Fruit fly (Drosophila melanogaster): ENCODE measurements around the gene CG3437.

CG3437 gene

dm6 chr3L:9423757-9424527, 33.5 kb downstream of the CG3437 start:
- TF ChIP-seq CG10543 (GFP tag; optimal IDR thresholded peaks at IDR 0.05), result peak; percentile 35
- peak; percentile 38 for TF ChIP-seq zf30C (GFP tag; optimal IDR thresholded peaks at IDR 0.05)
- 0 out of 3 replicates have a peak, but pooled peaks have one; percentile 39 for TF ChIP-seq z (GFP tag; IDR thresholded peaks at IDR 0.05)
- peak; percentile 4 for TF ChIP-seq pzg (GFP tag; optimal IDR thresholded peaks at IDR 0.05)
- TF ChIP-seq CG8290 (GFP tag; optimal IDR thresholded peaks at IDR 0.05), result no peak
- TF ChIP-seq CG8290 (tag; optimal IDR thresholded peaks at IDR 0.05), result peak in 1 of 2 experiments; percentile 26
- peak; percentile 69 for TF ChIP-seq Med (GFP tag)
- TF ChIP-seq CG13287 (GFP tag; IDR thresholded peaks at IDR 0.05; ENCODE audit: partially characterized antibody), result 0 out of 2 replicates have a peak, but pooled peaks have one; percentile 5
- TF ChIP-seq CG8089 (GFP tag; optimal IDR thresholded peaks at IDR 0.05), result no peak
- no peak for TF ChIP-seq Xbp1 (GFP tag; optimal IDR thresholded peaks at IDR 0.05)
- peak; percentile 4 for TF ChIP-seq abd-A (tag; optimal IDR thresholded peaks at IDR 0.05)
- TF ChIP-seq BEAF-32 (GFP tag; optimal IDR thresholded peaks at IDR 0.05), result peak; percentile 8
- TF ChIP-seq CG9437 (GFP tag; optimal IDR thresholded peaks at IDR 0.05), result peak; percentile 98
- TF ChIP-seq Ets65A (GFP tag), result peak; percentile 66
- no peak for TF ChIP-seq Dref (GFP tag; IDR thresholded peaks at IDR 0.05)
- TF ChIP-seq CG3281 (GFP tag; optimal IDR thresholded peaks at IDR 0.05), result no peak
- no peak for TF ChIP-seq Poxn (GFP tag; IDR thresholded peaks at IDR 0.05)
- no peak for TF ChIP-seq CG11560 (tag; IDR thresholded peaks at IDR 0.05)
- peak in 1 of 2 experiments; percentile 53 for TF ChIP-seq crp (GFP tag; optimal IDR thresholded peaks at IDR 0.05)
- TF ChIP-seq seq (GFP tag; IDR thresholded peaks at IDR 0.05), result no peak
- peak; percentile 12; the same call in 1 of the 2 replicates for TF ChIP-seq sna (GFP tag; IDR thresholded peaks at IDR 0.05; ENCODE audit: partially characterized antibody)
- peak; percentile 38 for TF ChIP-seq ftz-f1 (GFP tag; optimal IDR thresholded peaks at IDR 0.05)
- no peak for TF ChIP-seq Dip2 (GFP tag; IDR thresholded peaks at IDR 0.05)
- TF ChIP-seq Asciz (GFP tag; optimal IDR thresholded peaks at IDR 0.05), result no peak
- TF ChIP-seq CG12769 (tag; optimal IDR thresholded peaks at IDR 0.05), result peak; percentile 7
- TF ChIP-seq Bgb (GFP tag; IDR thresholded peaks at IDR 0.05; ENCODE audit: partially characterized antibody), result 0 out of 2 replicates have a peak, but pooled peaks have one; percentile 20
- TF ChIP-seq CG34376 (GFP tag; optimal IDR thresholded peaks at IDR 0.05), result peak; percentile 57
- TF ChIP-seq Dfd (GFP tag; optimal IDR thresholded peaks at IDR 0.05), result no peak
- TF ChIP-seq YL-1 (GFP tag; optimal IDR thresholded peaks at IDR 0.05), result no peak
- TF ChIP-seq mirr (GFP tag; optimal IDR thresholded peaks at IDR 0.05), result peak; percentile 37
- TF ChIP-seq Dbx (GFP tag; IDR thresholded peaks at IDR 0.05), result peak; percentile 9; the same call in 1 of the 3 replicates
- peak; percentile 38 for TF ChIP-seq MESR4 (GFP tag; optimal IDR thresholded peaks at IDR 0.05)
- no peak for TF ChIP-seq kah (GFP tag; optimal IDR thresholded peaks at IDR 0.05)
- peak; percentile 85 for TF ChIP-seq grn (GFP tag; optimal IDR thresholded peaks at IDR 0.05)
- peak in 1 of 2 experiments; percentile 0 for TF ChIP-seq Hr51 (GFP tag; optimal IDR thresholded peaks at IDR 0.05)
- TF ChIP-seq prd (optimal IDR thresholded peaks at IDR 0.05), result no peak
- 0 out of 3 replicates have a peak, but pooled peaks have one; percentile 19 for TF ChIP-seq prd (GFP tag; IDR thresholded peaks at IDR 0.05)
- peak; percentile 61 for TF ChIP-seq exex (tag; optimal IDR thresholded peaks at IDR 0.05)
- TF ChIP-seq Pdp1 (GFP tag; optimal IDR thresholded peaks at IDR 0.05), result peak in 1 of 2 experiments; percentile 99
- peak; percentile 79 for TF ChIP-seq sug (tag; optimal IDR thresholded peaks at IDR 0.05)
